Worm (Caenorhabditis elegans) whole organism, L2 larva: ENCODE data around the gene nhr-234.

Experiments used
- C34F6.9 ChIP-seq: fragments of 150-350 bp; optimal IDR thresholded peaks from 2 replicates; lab custom pipeline; 2014; ENCODE audit warnings: missing biosample characterization, missing genetic modification characterization
- F13H6.1 ChIP-seq: sonication (generic microtip); optimal IDR thresholded peaks from 2 replicates; lab custom pipeline; 2016; ENCODE audit warnings: missing genetic modification characterization, missing compliant biosample characterization
- R02D3.7 ChIP-seq: fragments of 150-350 bp; optimal IDR thresholded peaks from 2 replicates; lab custom pipeline; 2014; ENCODE audit warnings: missing biosample characterization, missing genetic modification characterization
- ZK546.5 ChIP-seq: sonication (generic microtip); optimal IDR thresholded peaks from 2 replicates; lab custom pipeline; 2017; ENCODE audit warnings: missing biosample characterization, missing genetic modification characterization
- alr-1 ChIP-seq: fragments of 150-350 bp; optimal IDR thresholded peaks from 2 replicates; lab custom pipeline; 2014; ENCODE audit warnings: missing biosample characterization, missing genetic modification characterization
- aly-2 ChIP-seq: fragments of 150-350 bp; optimal IDR thresholded peaks from 2 replicates; lab custom pipeline; 2014; ENCODE audit warnings: missing biosample characterization, missing genetic modification characterization
- ama-1 ChIP-seq: fragments of 150-350 bp; optimal IDR thresholded peaks from 2 replicates; lab custom pipeline; 2018; ENCODE audit warnings: inconsistent platforms
- blmp-1 ChIP-seq: sonication (generic microtip); optimal IDR thresholded peaks from 2 replicates; lab custom pipeline; 2017; ENCODE audit warnings: missing genetic modification characterization, mild to moderate bottlenecking, missing compliant biosample characterization, antibody characterized with exemption, moderate library complexity; ENCODE audit not compliant: insufficient read depth
- ceh-16 ChIP-seq: fragments of 150-350 bp; optimal IDR thresholded peaks from 2 replicates; lab custom pipeline; 2014; ENCODE audit warnings: missing biosample characterization, missing genetic modification characterization
- ceh-82 ChIP-seq: fragments of 150-350 bp; optimal IDR thresholded peaks from 2 replicates; lab custom pipeline; 2014; ENCODE audit warnings: missing biosample characterization, missing genetic modification characterization
- crh-2 ChIP-seq: sonication (generic microtip); optimal IDR thresholded peaks from 2 replicates; lab custom pipeline; 2017; ENCODE audit warnings: missing biosample characterization, missing genetic modification characterization
- egl-27 ChIP-seq: sonication (generic microtip); optimal IDR thresholded peaks from 3 replicates; lab custom pipeline; 2017; ENCODE audit warnings: missing biosample characterization, missing genetic modification reagents, missing genetic modification characterization
- elt-1 ChIP-seq: fragments of 150-350 bp; optimal IDR thresholded peaks from 2 replicates; lab custom pipeline; 2014; ENCODE audit warnings: missing biosample characterization, missing genetic modification characterization
- elt-3 ChIP-seq: sonication (generic microtip); optimal IDR thresholded peaks from 2 replicates; lab custom pipeline; 2017; ENCODE audit warnings: missing biosample characterization, missing genetic modification characterization
- fos-1 ChIP-seq: fragments of 150-350 bp; optimal IDR thresholded peaks from 2 replicates; lab custom pipeline; 2014; ENCODE audit warnings: missing biosample characterization, missing genetic modification characterization
- gmeb-1 ChIP-seq: fragments of 150-350 bp; optimal IDR thresholded peaks from 2 replicates; lab custom pipeline; 2014; ENCODE audit warnings: missing biosample characterization, missing genetic modification characterization
- lin-11 ChIP-seq: fragments of 150-350 bp; sonication (generic microtip); optimal IDR thresholded peaks from 2 replicates; lab custom pipeline; 2014; ENCODE audit warnings: missing biosample characterization, missing genetic modification characterization, inconsistent platforms, mixed read lengths
- lin-13 ChIP-seq: fragments of 150-350 bp; optimal IDR thresholded peaks from 2 replicates; lab custom pipeline; 2014; ENCODE audit warnings: missing biosample characterization, missing genetic modification reagents, missing genetic modification characterization
- lin-39 ChIP-seq: fragments of 150-350 bp; optimal IDR thresholded peaks from 2 replicates; lab custom pipeline; 2014; ENCODE audit warnings: missing biosample characterization, missing genetic modification reagents, missing genetic modification characterization
- lsy-2 ChIP-seq, 2 experiments: fragments of 150-350 bp in 1 of 2; sonication (generic microtip) in 1 of 2; optimal IDR thresholded peaks; 2 replicates each; lab custom pipeline; 2014 to 2017; ENCODE audit warnings: missing biosample characterization in 2 of 2, missing genetic modification characterization in 2 of 2
- mbf-1 ChIP-seq: sonication (generic microtip); optimal IDR thresholded peaks from 2 replicates; lab custom pipeline; 2017; ENCODE audit warnings: missing biosample characterization, missing genetic modification characterization
- mdl-1 ChIP-seq, 2 experiments: fragments of 150-350 bp in 1 of 2; sonication (generic microtip) in 1 of 2; optimal IDR thresholded peaks; 2 replicates each; lab custom pipeline; 2017; ENCODE audit warnings: missing biosample characterization in 2 of 2, missing genetic modification characterization in 2 of 2
- nhr-10 ChIP-seq: sonication (generic microtip); optimal IDR thresholded peaks from 2 replicates; lab custom pipeline; 2017; ENCODE audit warnings: missing biosample characterization, missing genetic modification characterization
- nhr-11 ChIP-seq: fragments of 150-350 bp; optimal IDR thresholded peaks from 2 replicates; lab custom pipeline; 2014; ENCODE audit warnings: missing biosample characterization, missing genetic modification characterization
- nhr-129 ChIP-seq: fragments of 150-350 bp; optimal IDR thresholded peaks from 2 replicates; lab custom pipeline; 2014; ENCODE audit warnings: missing biosample characterization, missing genetic modification characterization
- nhr-21 ChIP-seq: fragments of 150-350 bp; optimal IDR thresholded peaks from 2 replicates; lab custom pipeline; 2014; ENCODE audit warnings: missing biosample characterization, missing genetic modification characterization
- nhr-237 ChIP-seq: fragments of 150-350 bp; optimal IDR thresholded peaks from 2 replicates; lab custom pipeline; 2014; ENCODE audit warnings: missing biosample characterization, missing genetic modification characterization
- nhr-25 ChIP-seq: fragments of 150-350 bp; sonication (generic microtip); optimal IDR thresholded peaks from 3 replicates; lab custom pipeline; 2014; ENCODE audit warnings: missing biosample characterization, missing genetic modification characterization
- nhr-6 ChIP-seq: fragments of 150-350 bp; optimal IDR thresholded peaks from 2 replicates; lab custom pipeline; 2014; ENCODE audit warnings: missing biosample characterization, missing genetic modification characterization
- nhr-77 ChIP-seq: fragments of 150-350 bp; optimal IDR thresholded peaks from 2 replicates; lab custom pipeline; 2014; ENCODE audit warnings: missing biosample characterization, missing genetic modification characterization
- peb-1 ChIP-seq: fragments of 150-350 bp; optimal IDR thresholded peaks from 2 replicates; lab custom pipeline; 2014; ENCODE audit warnings: missing biosample characterization, missing genetic modification characterization
- sem-4 ChIP-seq: fragments of 150-350 bp; optimal IDR thresholded peaks from 2 replicates; lab custom pipeline; 2014; ENCODE audit warnings: missing biosample characterization, missing genetic modification reagents, missing genetic modification characterization
- skn-1 ChIP-seq: sonication (generic microtip); optimal IDR thresholded peaks from 2 replicates; lab custom pipeline; 2017; ENCODE audit warnings: missing biosample characterization, missing genetic modification characterization
- sma-3 ChIP-seq: sonication (generic microtip); optimal IDR thresholded peaks from 2 replicates; lab custom pipeline; 2016; ENCODE audit warnings: missing genetic modification reagents, missing genetic modification characterization, missing compliant biosample characterization
- snpc-4 ChIP-seq: fragments of 150-350 bp; optimal IDR thresholded peaks from 2 replicates; lab custom pipeline; 2014; ENCODE audit warnings: missing biosample characterization, missing genetic modification characterization
- unc-39 ChIP-seq: fragments of 150-350 bp; optimal IDR thresholded peaks from 2 replicates; lab custom pipeline; 2014; ENCODE audit warnings: missing biosample characterization, missing genetic modification characterization
- unc-55 ChIP-seq: fragments of 150-350 bp; sonication (generic microtip); optimal IDR thresholded peaks from 3 replicates; lab custom pipeline; 2014; ENCODE audit warnings: missing biosample characterization, missing genetic modification reagents, missing genetic modification characterization
- unc-62 ChIP-seq: fragments of 150-350 bp; optimal IDR thresholded peaks from 2 replicates; lab custom pipeline; 2014; ENCODE audit warnings: missing biosample characterization, missing genetic modification reagents, missing genetic modification characterization
- ztf-1 ChIP-seq: fragments of 200-800 bp; sonication (Bioruptor generic); conservative IDR thresholded peaks from 2 replicates; pipeline ENCODE4 v1.3.6; 2022; ENCODE audit warnings: missing genetic modification characterization, missing compliant biosample characterization
- ztf-11 ChIP-seq: sonication (generic microtip); optimal IDR thresholded peaks from 2 replicates; lab custom pipeline; 2017; ENCODE audit warnings: missing biosample characterization, missing genetic modification characterization
- ztf-4 ChIP-seq: fragments of 150-350 bp; optimal IDR thresholded peaks from 2 replicates; lab custom pipeline; 2014; ENCODE audit warnings: missing biosample characterization, missing genetic modification characterization

Gene nhr-234

ce11 chrII:12669342-12669741 lies 32.9 kb downstream of the nhr-234 start:
- TF ChIP-seq unc-55 (GFP tag; lab: Kevin White, UChicago) (no peak), R02D3.7 (tag; lab: Kevin White, UChicago) (no peak), nhr-25 (tag; lab: Kevin White, UChicago) (no peak), C34F6.9 (tag; lab: Kevin White, UChicago) (no peak), nhr-11 (tag; lab: Kevin White, UChicago) (no peak), F13H6.1 (no peak), mbf-1 (no peak), nhr-237 (tag; lab: Kevin White, UChicago) (no peak), snpc-4 (no peak), peb-1 (no peak), nhr-10 (tag; lab: Kevin White, UChicago) (no peak), skn-1 (no peak), lsy-2 (tag; optimal IDR thresholded peaks at IDR 0.05; lab: Kevin White, UChicago) (no peak), blmp-1 (tag; lab: Kevin White, UChicago) (no peak)
- TF ChIP-seq, all 48 proteins: peak for 0

ce11 chrII:12669882-12670281 lies 33.4 kb downstream of the nhr-234 start:
- TF ChIP-seq nhr-21, result no peak
- no peak for TF ChIP-seq C34F6.9 (tag; lab: Kevin White, UChicago)
- no peak for TF ChIP-seq egl-27
- no peak for TF ChIP-seq aly-2 (tag; lab: Kevin White, UChicago)
- no peak for TF ChIP-seq lin-39 (tag; lab: Kevin White, UChicago)
- TF ChIP-seq gmeb-1, result no peak
- no peak for TF ChIP-seq peb-1
- TF ChIP-seq blmp-1 (tag; lab: Kevin White, UChicago), result no peak
- TF ChIP-seq fos-1, result no peak
- no peak for TF ChIP-seq ztf-1
- no peak for TF ChIP-seq lin-13 (GFP tag; lab: Kevin White, UChicago)
- no peak for TF ChIP-seq ZK546.5
- TF ChIP-seq lsy-2 (tag; optimal IDR thresholded peaks at IDR 0.05; lab: Kevin White, UChicago), result no peak
- no peak for TF ChIP-seq R02D3.7 (tag; lab: Kevin White, UChicago)
- TF ChIP-seq, all 48 proteins: peak for 0

ce11 chrII:12670877-12671864 lies 34.7 kb downstream of the nhr-234 start:
- TF ChIP-seq egl-27 (no peak), gmeb-1 (no peak), lin-11 (tag; lab: Kevin White, UChicago) (no peak), lin-39 (tag; lab: Kevin White, UChicago) (no peak), nhr-6 (tag; lab: Kevin White, UChicago) (no peak), nhr-25 (tag; lab: Kevin White, UChicago) (no peak)

ce11 chrII:12671892-12672291 lies 35.4 kb downstream of the nhr-234 start:
- TF ChIP-seq ztf-4 (tag; lab: Kevin White, UChicago) (no peak), mbf-1 (no peak), R02D3.7 (tag; lab: Kevin White, UChicago) (no peak), C34F6.9 (tag; lab: Kevin White, UChicago) (no peak), ama-1 (lab: Kevin White, UChicago) (no peak), nhr-129 (tag; lab: Kevin White, UChicago) (no peak), ceh-82 (tag; lab: Kevin White, UChicago) (no peak), nhr-77 (no peak), crh-2 (tag; lab: Kevin White, UChicago) (no peak)

- TF ChIP-seq skn-1 (no peak), elt-3 (tag; lab: Kevin White, UChicago) (no peak), ztf-1 (no peak), ceh-16 (no peak), elt-1 (tag; lab: Kevin White, UChicago) (no peak), alr-1 (tag; lab: Kevin White, UChicago) (no peak), nhr-237 (tag; lab: Kevin White, UChicago) (no peak), mdl-1 (tag; optimal IDR thresholded peaks at IDR 0.05; lab: Kevin White, UChicago) (no peak), sem-4 (tag; lab: Kevin White, UChicago) (no peak), sma-3 (GFP tag; lab: Kevin White, UChicago) (no peak), egl-27 (no peak), aly-2 (tag; lab: Kevin White, UChicago) (no peak), lin-11 (tag; lab: Kevin White, UChicago) (no peak), ztf-11 (tag; lab: Kevin White, UChicago) (no peak), unc-39 (tag; lab: Kevin White, UChicago) (no peak), unc-62 (GFP tag; lab: Kevin White, UChicago) (no peak)
These were observed 36.0 kb downstream of the nhr-234 start for ce11 chrII:12672512-12672911.
